Fruit fly (Drosophila melanogaster): ENCODE measurements around the gene hemo.

The hemo gene

DNA sequence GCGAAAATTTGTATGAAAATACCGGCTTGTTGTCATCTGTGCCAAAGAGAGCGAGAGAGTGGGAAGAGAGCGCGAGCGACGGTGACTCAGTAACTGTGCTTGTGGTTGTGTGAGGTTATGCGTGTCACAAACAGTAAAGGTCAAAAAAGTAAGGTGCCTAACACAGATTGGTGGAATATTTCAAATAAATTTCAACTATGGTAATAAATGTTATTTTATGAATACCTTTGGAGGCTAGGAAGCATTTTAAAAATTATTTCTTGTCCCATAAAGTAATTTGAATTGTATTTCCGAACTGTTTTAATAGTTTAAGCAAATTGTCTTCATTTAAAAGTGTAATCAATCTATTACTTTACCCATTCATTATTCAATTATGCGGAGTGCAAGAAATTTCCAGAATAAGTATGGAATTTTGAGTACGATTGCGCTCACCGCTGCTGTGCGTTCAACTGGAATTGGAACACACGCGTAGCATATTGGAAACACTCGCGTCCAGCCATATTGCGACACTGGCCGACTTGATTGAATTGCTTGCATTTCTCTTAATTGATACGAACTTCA, 8.8 kb upstream of the hemo start (continued):
- peak; percentile 87 for TF ChIP-seq gsb (GFP tag; IDR thresholded peaks at IDR 0.05)
- peak; percentile 82; the same call in 2 of the 3 replicates for TF ChIP-seq gce (GFP tag; IDR thresholded peaks at IDR 0.05)
- TF ChIP-seq ash1 (GFP tag; optimal IDR thresholded peaks at IDR 0.05) = no peak
- peak; percentile 73 for TF ChIP-seq E2f2 (GFP tag; IDR thresholded peaks at IDR 0.05)
- peak; percentile 90 for TF ChIP-seq CrebB (tag; optimal IDR thresholded peaks at IDR 0.05)
- no peak for TF ChIP-seq dan (GFP tag; IDR thresholded peaks at IDR 0.05)
- TF ChIP-seq ara (GFP tag; IDR thresholded peaks at IDR 0.05) = peak; percentile 87
- TF ChIP-seq CG6765 (GFP tag; optimal IDR thresholded peaks at IDR 0.05) = peak; percentile 90
- TF ChIP-seq crol (GFP tag; IDR thresholded peaks at IDR 0.05) = no peak
- no peak for TF ChIP-seq usp (GFP tag; optimal IDR thresholded peaks at IDR 0.05)
- TF ChIP-seq Optix (GFP tag; IDR thresholded peaks at IDR 0.05) = peak; percentile 56; the same call in 1 of the 3 replicates
- TF ChIP-seq odd (GFP tag; optimal IDR thresholded peaks at IDR 0.05) = peak; percentile 94
- TF ChIP-seq inv (GFP tag; IDR thresholded peaks at IDR 0.05; ENCODE audit: partially characterized antibody) = no peak
- TF ChIP-seq CG7963 (GFP tag; IDR thresholded peaks at IDR 0.05; ENCODE audit: partially characterized antibody) = no peak
- TF ChIP-seq slp2 (GFP tag; optimal IDR thresholded peaks at IDR 0.05) = peak; percentile 93
- peak; percentile 79; the same call in 1 of the 2 replicates for TF ChIP-seq Lim3 (GFP tag; IDR thresholded peaks at IDR 0.05)
- TF ChIP-seq MBD-R2 (GFP tag; IDR thresholded peaks at IDR 0.05) = peak; percentile 72
- TF ChIP-seq CG31224 (GFP tag; IDR thresholded peaks at IDR 0.05) = peak; percentile 81
- TF ChIP-seq Myb (GFP tag; optimal IDR thresholded peaks at IDR 0.05) = peak; percentile 77
- TF ChIP-seq E2f1 (GFP tag; IDR thresholded peaks at IDR 0.05) = peak; percentile 91
- TF ChIP-seq Hey (tag; optimal IDR thresholded peaks at IDR 0.05) = peak; percentile 56
- peak; percentile 93 for TF ChIP-seq HmgZ (tag; optimal IDR thresholded peaks at IDR 0.05)
- no peak; the same call in 2 of the 3 replicates for TF ChIP-seq z (GFP tag; IDR thresholded peaks at IDR 0.05)
- peak; percentile 86 for TF ChIP-seq pfk (GFP tag; optimal IDR thresholded peaks at IDR 0.05)
- peak; percentile 88 for TF ChIP-seq ttk (GFP tag; IDR thresholded peaks at IDR 0.05)
- TF ChIP-seq Tbp (GFP tag; optimal IDR thresholded peaks at IDR 0.05) = no peak
- peak; percentile 90 for TF ChIP-seq tx (GFP tag; optimal IDR thresholded peaks at IDR 0.05)
- TF ChIP-seq mam (GFP tag; optimal IDR thresholded peaks at IDR 0.05) = peak; percentile 93
- peak; percentile 94 for TF ChIP-seq CG7839 (tag; optimal IDR thresholded peaks at IDR 0.05)
- peak; percentile 92 for TF ChIP-seq cwo (GFP tag; optimal IDR thresholded peaks at IDR 0.05)
- TF ChIP-seq nom (GFP tag; optimal IDR thresholded peaks at IDR 0.05) = peak; percentile 88
- no peak for TF ChIP-seq hb (GFP tag; IDR thresholded peaks at IDR 0.05; ENCODE audit: partially characterized antibody)
- peak; percentile 88 for TF ChIP-seq crc (GFP tag; optimal IDR thresholded peaks at IDR 0.05)
- peak; percentile 79 for TF ChIP-seq CG6654 (GFP tag; optimal IDR thresholded peaks at IDR 0.05)
- peak; percentile 94 for TF ChIP-seq HLH54F (GFP tag; optimal IDR thresholded peaks at IDR 0.05)
- peak; percentile 75 for TF ChIP-seq cg (GFP tag; optimal IDR thresholded peaks at IDR 0.05)
- TF ChIP-seq CoRest (tag; optimal IDR thresholded peaks at IDR 0.05) = peak; percentile 98
- TF ChIP-seq CG13123 (GFP tag; optimal IDR thresholded peaks at IDR 0.05) = peak; percentile 78
- TF ChIP-seq CG4360 (GFP tag; IDR thresholded peaks at IDR 0.05) = peak; percentile 37; the same call in 1 of the 2 replicates
- TF ChIP-seq chinmo (GFP tag; IDR thresholded peaks at IDR 0.05; ENCODE audit: partially characterized antibody) = peak; percentile 61; the same call in 1 of the 4 replicates
- TF ChIP-seq CG8478 (optimal IDR thresholded peaks at IDR 0.05) = no peak
- peak; percentile 64 for TF ChIP-seq exex (tag; optimal IDR thresholded peaks at IDR 0.05)
- peak; percentile 89 for TF ChIP-seq peb (GFP tag; IDR thresholded peaks at IDR 0.05)
- peak; percentile 73; the same call in 2 of the 3 replicates for TF ChIP-seq CG3726 (GFP tag; IDR thresholded peaks at IDR 0.05)
- TF ChIP-seq sens (GFP tag) = peak; percentile 99
- TF ChIP-seq ewg (GFP tag; optimal IDR thresholded peaks at IDR 0.05) = peak; percentile 90
- TF ChIP-seq chn (GFP tag; optimal IDR thresholded peaks at IDR 0.05) = peak; percentile 94
- peak; percentile 91 for TF ChIP-seq D19A (tag; optimal IDR thresholded peaks at IDR 0.05)
- peak; percentile 92 for TF ChIP-seq BtbVII (GFP tag; optimal IDR thresholded peaks at IDR 0.05)
- peak; percentile 89 for TF ChIP-seq NC2β (GFP tag; optimal IDR thresholded peaks at IDR 0.05)
- TF ChIP-seq CG9817 (tag; optimal IDR thresholded peaks at IDR 0.05) = peak; percentile 88
